Worm (Caenorhabditis elegans) whole organism, L1 larva: ENCODE measurements around the gene T07A5.7.

Experiments
- C04F5.9 ChIP-seq: sonication (generic microtip); optimal IDR thresholded peaks from 2 replicates; lab custom pipeline; 2016; ENCODE audit warnings: missing genetic modification characterization, missing compliant biosample characterization
- C16A3.4 ChIP-seq: fragments of 150-350 bp; optimal IDR thresholded peaks from 2 replicates; lab custom pipeline; 2014; ENCODE audit warnings: missing biosample characterization, missing genetic modification characterization
- F16B12.6 ChIP-seq: fragments of 150-350 bp; optimal IDR thresholded peaks from 2 replicates; lab custom pipeline; 2014; ENCODE audit warnings: missing biosample characterization, missing genetic modification characterization
- Y116A8C.19 ChIP-seq: sonication (generic microtip); optimal IDR thresholded peaks from 2 replicates; lab custom pipeline; 2016; ENCODE audit warnings: missing compliant biosample characterization, missing genetic modification characterization, borderline replicate concordance
- aly-2 ChIP-seq: fragments of 150-350 bp; optimal IDR thresholded peaks from 2 replicates; lab custom pipeline; 2014; ENCODE audit warnings: missing biosample characterization, missing genetic modification characterization
- blmp-1 ChIP-seq: fragments of 150-350 bp; optimal IDR thresholded peaks from 2 replicates; lab custom pipeline; 2014; ENCODE audit warnings: missing biosample characterization, missing genetic modification characterization
- ceh-63 ChIP-seq: fragments of 200-800 bp; sonication (Bioruptor generic); optimal IDR thresholded peaks from 2 replicates; lab custom pipeline; 2018; ENCODE audit warnings: mild to moderate bottlenecking, missing genetic modification characterization, missing compliant biosample characterization
- ceh-82 ChIP-seq, 3 experiments: fragments of 150-350 bp in 1 of 3; sonication (generic microtip) in 2 of 3; optimal IDR thresholded peaks; 2 replicates each; lab custom pipeline; 2014 to 2017; ENCODE audit warnings: missing biosample characterization in 3 of 3, missing genetic modification characterization in 3 of 3
- ces-1 ChIP-seq: fragments of 150-350 bp; optimal IDR thresholded peaks from 2 replicates; lab custom pipeline; 2014; ENCODE audit warnings: missing biosample characterization, missing genetic modification reagents, missing genetic modification characterization
- dsc-1 ChIP-seq: sonication (generic microtip); optimal IDR thresholded peaks from 2 replicates; lab custom pipeline; 2016; ENCODE audit warnings: mild to moderate bottlenecking, missing genetic modification characterization, missing compliant biosample characterization
- efl-3 ChIP-seq: fragments of 200-800 bp; sonication (Bioruptor generic); optimal IDR thresholded peaks from 2 replicates; lab custom pipeline; 2018; ENCODE audit warnings: mild to moderate bottlenecking, missing genetic modification characterization, missing compliant biosample characterization
- egl-13 ChIP-seq: sonication (generic microtip); optimal IDR thresholded peaks from 2 replicates; lab custom pipeline; 2016; ENCODE audit warnings: missing genotype, missing genetic modification reagents, missing genetic modification characterization, missing compliant biosample characterization
- elt-2 ChIP-seq: sonication (generic microtip); optimal IDR thresholded peaks from 2 replicates; lab custom pipeline; 2016; ENCODE audit warnings: missing genetic modification characterization, mild to moderate bottlenecking, inconsistent platforms, missing compliant biosample characterization, missing genetic modification reagents
- elt-3 ChIP-seq, 6 experiments: fragments of 150-350 bp in 1 of 6; sonication (generic microtip); optimal IDR thresholded peaks; 2 replicates each; lab custom pipeline; 2017 to 2018; ENCODE audit warnings: missing biosample characterization in 6 of 6, missing genetic modification characterization in 6 of 6, inconsistent platforms in 1 of 6
- fkh-10 ChIP-seq: sonication (generic microtip); optimal IDR thresholded peaks from 2 replicates; lab custom pipeline; 2017; ENCODE audit warnings: missing biosample characterization, missing genetic modification reagents, missing genetic modification characterization
- fkh-4 ChIP-seq: sonication (generic microtip); optimal IDR thresholded peaks from 2 replicates; lab custom pipeline; 2016; ENCODE audit warnings: missing compliant biosample characterization, missing genetic modification characterization, borderline replicate concordance
- fkh-8 ChIP-seq: sonication (generic microtip); optimal IDR thresholded peaks from 2 replicates; lab custom pipeline; 2016; ENCODE audit warnings: mild to moderate bottlenecking, missing genetic modification characterization, missing compliant biosample characterization
- fos-1 ChIP-seq: fragments of 150-350 bp; optimal IDR thresholded peaks from 2 replicates; lab custom pipeline; 2014; ENCODE audit warnings: missing biosample characterization, missing genetic modification characterization
- grh-1 ChIP-seq: fragments of 200-800 bp; sonication (Bioruptor generic); IDR thresholded peaks from 2 replicates; pipeline ENCODE4 v1.3.6; 2022; ENCODE audit warnings: missing genetic modification reagents, missing genetic modification characterization, missing compliant biosample characterization
- hlh-17 ChIP-seq: fragments of 200-800 bp; sonication (Bioruptor generic); optimal IDR thresholded peaks from 2 replicates; lab custom pipeline; 2018; ENCODE audit warnings: missing genetic modification characterization, mild to moderate bottlenecking, missing compliant biosample characterization, moderate library complexity, borderline replicate concordance
- jun-1 ChIP-seq: fragments of 150-350 bp; optimal IDR thresholded peaks from 2 replicates; lab custom pipeline; 2014; ENCODE audit warnings: missing biosample characterization, missing genetic modification reagents, missing genetic modification characterization
- lin-13 ChIP-seq: fragments of 150-350 bp; optimal IDR thresholded peaks from 2 replicates; lab custom pipeline; 2014; ENCODE audit warnings: missing biosample characterization, missing genetic modification reagents, missing genetic modification characterization
- lin-14 ChIP-seq: fragments of 200-800 bp; sonication (Bioruptor generic); optimal IDR thresholded peaks from 2 replicates; lab custom pipeline; 2018; ENCODE audit warnings: mild to moderate bottlenecking, missing genetic modification characterization, moderate library complexity, missing compliant biosample characterization
- lin-15B ChIP-seq: fragments of 150-350 bp; sonication (generic microtip); optimal IDR thresholded peaks from 3 replicates; lab custom pipeline; 2014; ENCODE audit warnings: missing biosample characterization, missing genetic modification characterization
- lin-35 ChIP-seq, 2 experiments: fragments of 150-350 bp; optimal IDR thresholded peaks; 2 replicates each; lab custom pipeline; 2014; ENCODE audit warnings: missing biosample characterization in 2 of 2, missing genetic modification characterization in 2 of 2, missing genetic modification reagents in 2 of 2
- lin-39 ChIP-seq: fragments of 150-350 bp; optimal IDR thresholded peaks from 2 replicates; lab custom pipeline; 2014; ENCODE audit warnings: missing biosample characterization, missing genetic modification reagents, missing genetic modification characterization
- mdl-1 ChIP-seq, 2 experiments: fragments of 150-350 bp; optimal IDR thresholded peaks; 2 replicates each; lab custom pipeline; 2014 to 2017; ENCODE audit warnings: missing biosample characterization in 2 of 2, missing genetic modification characterization in 2 of 2, inconsistent platforms in 1 of 2
- mep-1 ChIP-seq: fragments of 150-350 bp; optimal IDR thresholded peaks from 2 replicates; lab custom pipeline; 2014; ENCODE audit warnings: missing biosample characterization, missing genetic modification characterization
- nhr-19 ChIP-seq: fragments of 200-800 bp; sonication (Bioruptor generic); conservative IDR thresholded peaks from 2 replicates; pipeline ENCODE4 v1.3.6; 2022; ENCODE audit warnings: missing genetic modification characterization, missing compliant biosample characterization
- nhr-20 ChIP-seq: sonication (generic microtip); optimal IDR thresholded peaks from 2 replicates; lab custom pipeline; 2016; ENCODE audit warnings: mild to moderate bottlenecking, missing genetic modification characterization, missing compliant biosample characterization
- nhr-28 ChIP-seq: fragments of 150-350 bp; optimal IDR thresholded peaks from 2 replicates; lab custom pipeline; 2014; ENCODE audit warnings: missing biosample characterization, missing genetic modification characterization
- nhr-84 ChIP-seq: sonication (generic microtip); optimal IDR thresholded peaks from 2 replicates; lab custom pipeline; 2017; ENCODE audit warnings: missing biosample characterization, missing genetic modification characterization
- pag-3 ChIP-seq: sonication (generic microtip); optimal IDR thresholded peaks from 2 replicates; lab custom pipeline; 2017; ENCODE audit warnings: missing genetic modification characterization, mild to moderate bottlenecking, missing compliant biosample characterization, antibody characterized with exemption, borderline replicate concordance; ENCODE audit not compliant: insufficient read depth
- pax-3 ChIP-seq: fragments of 200-800 bp; sonication (Bioruptor generic); optimal IDR thresholded peaks from 2 replicates; lab custom pipeline; 2018; ENCODE audit warnings: mild to moderate bottlenecking, missing genetic modification characterization, moderate library complexity, missing compliant biosample characterization
- rnt-1 ChIP-seq: sonication (generic microtip); optimal IDR thresholded peaks from 2 replicates; lab custom pipeline; 2016; ENCODE audit warnings: mild to moderate bottlenecking, missing genetic modification characterization, moderate library complexity, missing compliant biosample characterization
- skn-1 ChIP-seq: fragments of 150-350 bp; optimal IDR thresholded peaks from 2 replicates; lab custom pipeline; 2014; ENCODE audit warnings: missing biosample characterization, missing genetic modification characterization
- sox-4 ChIP-seq: sonication (generic microtip); optimal IDR thresholded peaks from 2 replicates; lab custom pipeline; 2016; ENCODE audit warnings: missing genetic modification characterization, missing compliant biosample characterization
- swsn-7 ChIP-seq: sonication (generic microtip); optimal IDR thresholded peaks from 2 replicates; lab custom pipeline; 2016; ENCODE audit warnings: missing genetic modification characterization, missing compliant biosample characterization
- tlp-1 ChIP-seq: fragments of 150-350 bp; optimal IDR thresholded peaks from 2 replicates; lab custom pipeline; 2014; ENCODE audit warnings: missing biosample characterization, missing genetic modification characterization
- unc-130 ChIP-seq: fragments of 150-350 bp; optimal IDR thresholded peaks from 2 replicates; lab custom pipeline; 2017; ENCODE audit warnings: missing biosample characterization, missing genetic modification characterization, inconsistent platforms
- unc-30 ChIP-seq: sonication (generic microtip); optimal IDR thresholded peaks from 2 replicates; lab custom pipeline; 2017; ENCODE audit warnings: missing biosample characterization, missing genetic modification characterization
- unc-86 ChIP-seq: sonication (generic microtip); optimal IDR thresholded peaks from 2 replicates; lab custom pipeline; 2016; ENCODE audit warnings: missing genetic modification characterization, missing compliant biosample characterization
- zag-1 ChIP-seq: fragments of 150-350 bp; optimal IDR thresholded peaks from 2 replicates; lab custom pipeline; 2014; ENCODE audit warnings: missing biosample characterization, missing genetic modification characterization

T07A5.7 gene

DNA sequence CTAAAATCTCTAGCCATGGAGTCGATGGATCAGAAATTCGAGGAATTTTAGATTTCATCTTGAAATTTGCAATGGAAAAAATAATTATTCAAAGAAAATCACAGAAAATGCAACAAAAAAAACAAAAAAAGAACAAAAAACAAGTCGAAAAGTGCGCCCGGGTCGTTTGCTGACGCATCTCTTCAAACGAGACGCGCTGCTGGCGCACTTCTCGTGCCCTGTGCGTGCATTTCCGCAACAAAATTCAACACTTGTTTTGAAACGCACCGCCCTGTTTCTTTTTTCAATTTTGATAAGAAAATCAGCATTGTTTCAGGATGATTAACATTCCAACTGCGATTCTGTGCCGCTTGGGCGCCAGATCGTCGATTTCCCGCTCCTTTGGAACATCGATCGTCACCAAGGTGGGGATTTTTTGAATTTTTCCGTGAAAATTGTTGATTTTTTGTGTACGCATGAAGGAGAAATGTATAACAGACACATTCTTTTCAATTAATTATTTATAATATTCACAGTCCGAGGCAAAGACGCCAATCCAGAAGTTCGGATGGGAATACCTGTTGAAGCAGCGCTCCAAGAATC is 23.1 kb upstream of the T07A5.7 start, which contains the start of the genes jmjd-4 and mev-1 (continued):
- TF ChIP-seq Y116A8C.19 (tag; lab: Kevin White, UChicago) (no peak), nhr-19 (GFP tag; lab: Robert Waterston, UW) (peak; percentile 89), dsc-1 (tag; lab: Kevin White, UChicago) (peak; percentile 92), pax-3 (tag; lab: Kevin White, UChicago) (peak; percentile 76), lin-13 (GFP tag; lab: Kevin White, UChicago) (peak; percentile 79), fos-1 (tag; lab: Kevin White, UChicago) (peak; percentile 72), swsn-7 (tag; lab: Kevin White, UChicago) (peak; percentile 89), skn-1 (tag; lab: Kevin White, UChicago) (peak; percentile 86), efl-3 (GFP tag; lab: Kevin White, UChicago) (no peak), nhr-28 (tag; lab: Kevin White, UChicago) (no peak), elt-3 (tag; optimal IDR thresholded peaks at IDR 0.05; lab: Kevin White, UChicago) (peak in 2 of 6 experiments; percentile 73 to 76), grh-1 (GFP tag; lab: Robert Waterston, UW) (peak; percentile 90), ceh-63 (no peak), lin-35 (GFP tag; optimal IDR thresholded peaks at IDR 0.05; lab: Kevin White, UChicago) (peak; percentile 86 to 92), pag-3 (tag; lab: Kevin White, UChicago) (no peak), fkh-4 (tag; lab: Kevin White, UChicago) (peak; percentile 48), ceh-82 (tag; optimal IDR thresholded peaks at IDR 0.05; lab: Kevin White, UChicago) (peak; percentile 81 to 92 (median 91)), F16B12.6 (peak; percentile 76), fkh-8 (tag; lab: Kevin White, UChicago) (peak; percentile 78), mdl-1 (tag; optimal IDR thresholded peaks at IDR 0.05; lab: Kevin White, UChicago) (peak in 1 of 2 experiments; percentile 77), blmp-1 (peak; percentile 50), sox-4 (tag; lab: Kevin White, UChicago) (peak; percentile 41), lin-39 (tag; lab: Kevin White, UChicago) (peak; percentile 89), tlp-1 (tag; lab: Kevin White, UChicago) (no peak), ces-1 (no peak), egl-13 (tag; lab: Kevin White, UChicago) (peak; percentile 63), aly-2 (tag; lab: Kevin White, UChicago) (peak; percentile 51), elt-2 (tag; lab: Kevin White, UChicago) (peak; percentile 84), mep-1 (tag; lab: Kevin White, UChicago) (peak; percentile 95), C16A3.4 (peak; percentile 72), hlh-17 (GFP tag; lab: Kevin White, UChicago) (no peak), nhr-84 (tag; lab: Kevin White, UChicago) (no peak), unc-86 (peak; percentile 87), unc-30 (no peak), lin-15B (tag; lab: Kevin White, UChicago) (peak; percentile 81)

DNA sequence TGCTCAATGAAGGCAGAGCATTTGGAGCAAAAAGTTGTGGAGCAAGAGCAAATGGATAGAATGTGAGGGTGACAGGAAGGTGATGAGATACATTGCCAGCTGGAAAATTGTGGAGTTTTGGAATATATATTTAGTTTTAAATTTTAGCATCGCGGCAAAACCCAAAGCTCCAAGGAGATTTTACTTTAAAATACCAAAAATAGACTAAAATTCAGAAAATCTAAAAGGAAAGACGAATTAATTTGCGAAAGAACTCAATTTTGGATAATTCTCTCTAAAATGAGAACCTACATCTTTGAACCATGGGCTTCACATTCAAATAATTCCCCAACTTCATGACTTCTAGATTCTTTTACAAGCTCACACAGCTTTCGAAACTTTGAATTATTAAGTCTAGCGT is 21.6 kb upstream of the T07A5.7 start, which contains the start of gene T07C4.12:
Gene T07C4.12, minus strand, starts transcription at position 101 of the 400 bp plus-strand sequence.
- TF ChIP-seq fkh-8 (tag; lab: Kevin White, UChicago) = no peak
- no peak for TF ChIP-seq nhr-20 (tag; lab: Kevin White, UChicago)
- no peak for TF ChIP-seq rnt-1 (tag; lab: Kevin White, UChicago)
- TF ChIP-seq unc-30 = no peak
- TF ChIP-seq lin-39 (tag; lab: Kevin White, UChicago) = no peak
- TF ChIP-seq mdl-1 (tag; optimal IDR thresholded peaks at IDR 0.05; lab: Kevin White, UChicago) = no peak
- no peak for TF ChIP-seq jun-1 (tag; lab: Kevin White, UChicago)
- no peak for TF ChIP-seq lin-14 (GFP tag; lab: Kevin White, UChicago)
- TF ChIP-seq unc-130 (tag; lab: Kevin White, UChicago) = no peak
- TF ChIP-seq C04F5.9 (tag; lab: Kevin White, UChicago) = no peak
- TF ChIP-seq zag-1 (tag; lab: Kevin White, UChicago) = no peak
- TF ChIP-seq lin-15B (tag; lab: Kevin White, UChicago) = no peak
- TF ChIP-seq pax-3 (tag; lab: Kevin White, UChicago) = no peak
- no peak for TF ChIP-seq fkh-10 (GFP tag; lab: Kevin White, UChicago)
- TF ChIP-seq, all 84 proteins: peak for 0
